Fruit fly (Drosophila melanogaster) whole organism, embryonic: Measurements from ENCODE around the gene CG18508.
A peak's percentile ranks its signal among the peaks of the same experiment; 100 is the strongest.

ENCODE experiments used
- Ada2b ChIP-seq: fragments of 200-800 bp; sonication (Bioruptor generic); IDR thresholded peaks from 2 replicates; pipeline ENCODE4 v1.3.6; 2022; ENCODE audit warnings: missing biosample characterization, missing genetic modification characterization
- CG11504 ChIP-seq: fragments of 200-800 bp; sonication (Bioruptor generic); optimal IDR thresholded peaks from 3 replicates; lab custom pipeline; 2019; ENCODE audit warnings: missing biosample characterization, mild to moderate bottlenecking, missing genetic modification characterization, moderate library complexity
- CG12071 ChIP-seq: fragments of 200-800 bp; sonication (Bioruptor generic); optimal IDR thresholded peaks from 3 replicates; lab custom pipeline; 2018; ENCODE audit warnings: missing biosample characterization, mild to moderate bottlenecking, missing genetic modification characterization
- CG12391 ChIP-seq: fragments of 200-800 bp; sonication (Bioruptor generic); optimal IDR thresholded peaks from 3 replicates; lab custom pipeline; 2018; ENCODE audit warnings: missing biosample characterization, mild to moderate bottlenecking, missing genetic modification characterization, moderate library complexity
- CG13123 ChIP-seq: fragments of 200-800 bp; sonication (Bioruptor generic); optimal IDR thresholded peaks from 2 replicates; lab custom pipeline; 2016; ENCODE audit warnings: missing biosample characterization, missing genetic modification characterization
- CG15269 ChIP-seq: fragments of 200-800 bp; sonication (Bioruptor generic); optimal IDR thresholded peaks from 2 replicates; lab custom pipeline; 2018; ENCODE audit warnings: missing biosample characterization, mild to moderate bottlenecking, missing genetic modification characterization, moderate library complexity
- CG15514 ChIP-seq: fragments of 200-800 bp; sonication (Bioruptor generic); optimal IDR thresholded peaks from 3 replicates; lab custom pipeline; 2017; ENCODE audit warnings: missing biosample characterization, missing genetic modification characterization, mild to moderate bottlenecking, moderate library complexity, missing genetic modification reagents
- CG18262 ChIP-seq: fragments of 200-800 bp; optimal IDR thresholded peaks from 3 replicates; lab custom pipeline; 2019; ENCODE audit warnings: missing biosample characterization, mild to moderate bottlenecking, missing genetic modification characterization, moderate library complexity
- CG2678 ChIP-seq: fragments of 200-800 bp; sonication (Bioruptor generic); optimal IDR thresholded peaks from 3 replicates; lab custom pipeline; 2019; ENCODE audit warnings: missing biosample characterization, mild to moderate bottlenecking, missing genetic modification characterization, moderate library complexity
- CG3726 ChIP-seq: fragments of 200-800 bp; sonication (Bioruptor generic); IDR thresholded peaks from 3 replicates; pipeline ENCODE4, ENCODE4 v1.3.6; 2022; ENCODE audit warnings: missing biosample characterization, missing genetic modification characterization
- CG3847 ChIP-seq: fragments of 200-800 bp; sonication (Bioruptor generic); IDR thresholded peaks from 2 replicates; pipeline ENCODE4 v1.3.6; 2022; ENCODE audit warnings: missing biosample characterization, missing genetic modification characterization
- CG4730 ChIP-seq: fragments of 200-800 bp; sonication (Bioruptor generic); IDR thresholded peaks from 2 replicates; pipeline ENCODE4 v1.3.6; 2022; ENCODE audit warnings: missing biosample characterization, missing genetic modification characterization
- CG6689 ChIP-seq: fragments of 200-800 bp; sonication (Bioruptor generic); IDR thresholded peaks from 2 replicates; pipeline ENCODE4 v1.3.6; 2022; ENCODE audit warnings: missing biosample characterization, missing genetic modification characterization
- CG7357 ChIP-seq: fragments of 200-800 bp; sonication (Bioruptor generic); IDR thresholded peaks from 3 replicates; pipeline ENCODE4 v1.3.6; 2022; ENCODE audit warnings: missing biosample characterization, missing genetic modification characterization
- CG8290 ChIP-seq, 3 experiments: fragments of 200-800 bp; sonication (Bioruptor generic); optimal IDR thresholded peaks; 2 replicates each; lab custom pipeline; 2016 to 2019; ENCODE audit warnings: missing biosample characterization in 3 of 3, missing genetic modification characterization in 3 of 3, mild to moderate bottlenecking in 2 of 3, moderate library complexity in 1 of 3
- CG9215 ChIP-seq: fragments of 200-800 bp; sonication (Bioruptor generic); IDR thresholded peaks from 2 replicates; pipeline ENCODE4 v1.3.6; 2022; ENCODE audit warnings: missing biosample characterization, missing genetic modification characterization
- CG9609 ChIP-seq: fragments of 200-800 bp; sonication (Bioruptor generic); optimal IDR thresholded peaks from 3 replicates; lab custom pipeline; 2016; ENCODE audit warnings: missing biosample characterization, missing genetic modification characterization
- D19B ChIP-seq: fragments of 200-800 bp; sonication (Bioruptor generic); optimal IDR thresholded peaks from 2 replicates; lab custom pipeline; 2017; ENCODE audit warnings: missing biosample characterization, mild to moderate bottlenecking, missing genetic modification characterization
- Dref ChIP-seq: fragments of 200-800 bp; sonication (Bioruptor generic); IDR thresholded peaks from 2 replicates; pipeline ENCODE4 v1.3.6; 2022; ENCODE audit warnings: missing biosample characterization, missing genetic modification characterization
- Gug ChIP-seq: fragments of 200-800 bp; sonication (Bioruptor generic); IDR thresholded peaks from 4 replicates; pipeline ENCODE4 v1.3.6; 2022; ENCODE audit warnings: missing biosample characterization, missing genetic modification characterization
- Hsf ChIP-seq: fragments of 200-800 bp; sonication (Bioruptor generic); optimal IDR thresholded peaks from 3 replicates; lab custom pipeline; 2016; ENCODE audit warnings: missing biosample characterization, missing genetic modification characterization
- Myb ChIP-seq: fragments of 200-800 bp; sonication (Bioruptor generic); optimal IDR thresholded peaks from 2 replicates; lab custom pipeline; 2016; ENCODE audit warnings: missing biosample characterization, missing genetic modification characterization
- PHDP ChIP-seq: fragments of 200-800 bp; sonication (Bioruptor generic); optimal IDR thresholded peaks from 3 replicates; lab custom pipeline; 2018; ENCODE audit warnings: missing biosample characterization, mild to moderate bottlenecking, missing genetic modification characterization, moderate library complexity
- Sry-β ChIP-seq: fragments of 200-800 bp; sonication (Bioruptor generic); optimal IDR thresholded peaks from 2 replicates; lab custom pipeline; 2018; ENCODE audit warnings: missing biosample characterization, mild to moderate bottlenecking, missing genetic modification characterization, moderate library complexity
- Trl ChIP-seq, 3 experiments: fragments of >200 bp in 2 of 3; fragments of 200-800 bp in 1 of 3; sonication (Bioruptor generic) in 1 of 3; optimal IDR thresholded peaks; 2 replicates in 1 of 3; 3 replicates in 2 of 3; lab custom pipeline; 2016 to 2017; ENCODE audit warnings: missing biosample characterization in 1 of 3, missing genetic modification characterization in 1 of 3
- YL-1 ChIP-seq: fragments of 200-800 bp; sonication (Bioruptor generic); optimal IDR thresholded peaks from 3 replicates; lab custom pipeline; 2017; ENCODE audit warnings: missing biosample characterization, mild to moderate bottlenecking, missing genetic modification characterization
- abd-A ChIP-seq: fragments of 200-800 bp; sonication (Bioruptor generic); optimal IDR thresholded peaks from 3 replicates; lab custom pipeline; 2019; ENCODE audit warnings: missing biosample characterization, mild to moderate bottlenecking, missing genetic modification characterization, moderate library complexity
- al ChIP-seq: fragments of 200-800 bp; sonication (Bioruptor generic); IDR thresholded peaks from 2 replicates; pipeline ENCODE4 v1.3.6; 2022; ENCODE audit warnings: missing biosample characterization, missing genetic modification characterization
- chinmo ChIP-seq: fragments of 200-800 bp; sonication (Bioruptor generic); IDR thresholded peaks from 4 replicates; pipeline ENCODE4 v1.3.6; 2022; ENCODE audit warnings: missing biosample characterization, missing genetic modification characterization; ENCODE audit not compliant: partially characterized antibody
- crol ChIP-seq: fragments of 200-800 bp; sonication (Bioruptor generic); IDR thresholded peaks from 2 replicates; pipeline ENCODE4 v1.3.6; 2022; ENCODE audit warnings: missing biosample characterization, missing genetic modification characterization
- dpn ChIP-seq, 2 experiments: fragments of 200-800 bp; sonication (Bioruptor generic); optimal IDR thresholded peaks; 3 replicates each; lab custom pipeline; 2016; ENCODE audit warnings: missing biosample characterization in 2 of 2, missing genetic modification characterization in 2 of 2
- eve ChIP-seq, 2 experiments: fragments of >200 bp; optimal IDR thresholded peaks; 2 replicates each; lab custom pipeline; 2017; ENCODE audit warnings: missing biosample characterization in 2 of 2, missing genetic modification characterization in 2 of 2
- gce ChIP-seq: fragments of 200-800 bp; sonication (Bioruptor generic); IDR thresholded peaks from 3 replicates; pipeline ENCODE4 v1.3.6; 2022; ENCODE audit warnings: missing biosample characterization, missing genetic modification characterization
- ind ChIP-seq: fragments of 200-800 bp; sonication (Bioruptor generic); optimal IDR thresholded peaks from 3 replicates; lab custom pipeline; 2016; ENCODE audit warnings: missing biosample characterization, missing genetic modification characterization
- klu ChIP-seq: fragments of 200-800 bp; sonication (Bioruptor generic); IDR thresholded peaks from 2 replicates; pipeline ENCODE4 v1.3.6; 2022; ENCODE audit warnings: missing biosample characterization, missing genetic modification characterization
- lilli ChIP-seq: fragments of 200-800 bp; sonication (Bioruptor generic); optimal IDR thresholded peaks from 3 replicates; lab custom pipeline; 2016; ENCODE audit warnings: missing biosample characterization, missing genetic modification characterization
- mam ChIP-seq: fragments of 200-800 bp; sonication (Bioruptor generic); optimal IDR thresholded peaks from 3 replicates; lab custom pipeline; 2016; ENCODE audit warnings: missing biosample characterization, missing genetic modification characterization
- nerfin-1 ChIP-seq: fragments of 200-800 bp; sonication (Bioruptor generic); optimal IDR thresholded peaks from 3 replicates; lab custom pipeline; 2019; ENCODE audit warnings: missing biosample characterization, mild to moderate bottlenecking, missing genetic modification characterization, moderate library complexity
- peb ChIP-seq: fragments of 200-800 bp; sonication (Bioruptor generic); IDR thresholded peaks from 2 replicates; pipeline ENCODE4 v1.3.6; 2022; ENCODE audit warnings: missing biosample characterization, missing genetic modification characterization
- prd ChIP-seq, 3 experiments: fragments of >200 bp in 2 of 3; fragments of 200-800 bp in 1 of 3; sonication (Bioruptor generic) in 1 of 3; optimal IDR thresholded peaks in 2 of 3; IDR thresholded peaks in 1 of 3; 2 replicates in 2 of 3; 3 replicates in 1 of 3; pipeline versions ENCODE4 v1.3.6 to Lab custom; 2017 to 2022; ENCODE audit warnings: missing biosample characterization in 1 of 3, missing genetic modification characterization in 1 of 3
- rib ChIP-seq: fragments of 200-800 bp; sonication (Bioruptor generic); IDR thresholded peaks from 2 replicates; pipeline ENCODE4 v1.3.6; 2022; ENCODE audit warnings: missing biosample characterization, missing genetic modification characterization
- row ChIP-seq: fragments of 200-800 bp; sonication (Bioruptor generic); IDR thresholded peaks from 3 replicates; pipeline ENCODE4 v1.3.6; 2022; ENCODE audit warnings: missing biosample characterization, missing genetic modification characterization
- sc ChIP-seq, 3 experiments: fragments of >200 bp in 2 of 3; fragments of 200-800 bp in 1 of 3; sonication (Bioruptor generic) in 1 of 3; optimal IDR thresholded peaks; 2 replicates in 2 of 3; 3 replicates in 1 of 3; lab custom pipeline; 2017; ENCODE audit warnings: mild to moderate bottlenecking in 1 of 3, missing biosample characterization in 1 of 3, missing genetic modification characterization in 1 of 3, missing genetic modification reagents in 1 of 3
- seq ChIP-seq: fragments of 200-800 bp; sonication (Bioruptor generic); IDR thresholded peaks from 2 replicates; pipeline ENCODE4 v1.3.6; 2022; ENCODE audit warnings: missing biosample characterization, missing genetic modification characterization
- sim ChIP-seq: fragments of 200-800 bp; sonication (Bioruptor generic); IDR thresholded peaks from 2 replicates; pipeline ENCODE4 v1.3.6; 2022; ENCODE audit warnings: missing biosample characterization, missing genetic modification characterization
- so ChIP-seq: fragments of 200-800 bp; sonication (Bioruptor generic); IDR thresholded peaks from 3 replicates; pipeline ENCODE4 v1.3.6; 2022; ENCODE audit warnings: missing biosample characterization, missing genetic modification characterization
- sug ChIP-seq: fragments of 200-800 bp; optimal IDR thresholded peaks from 2 replicates; lab custom pipeline; 2019; ENCODE audit warnings: missing biosample characterization, mild to moderate bottlenecking, missing genetic modification characterization, moderate library complexity
- wdn ChIP-seq: fragments of 200-800 bp; sonication (Bioruptor generic); IDR thresholded peaks from 2 replicates; pipeline ENCODE4 v1.3.6; 2022; ENCODE audit warnings: missing biosample characterization, missing genetic modification characterization

CG18508 gene

dm6 chrX:3157048-3157703 lies 15.8 kb downstream of the CG18508 start (continued):
- TF ChIP-seq lilli (GFP tag; lab: Kevin White, UChicago) (peak; percentile 24), klu (GFP tag; lab: Robert Waterston, UW) (0 out of 2 replicates have a peak, but pooled peaks have one; percentile 14), Sry-β (no peak), Gug (peak; percentile 17; the same call in 2 of the 4 replicates), CG12391 (tag; lab: Kevin White, UChicago) (peak; percentile 27), prd (optimal IDR thresholded peaks at IDR 0.05; lab: Kevin White, UChicago) (no peak), prd (GFP tag; IDR thresholded peaks at IDR 0.05; lab: Robert Waterston, UW) (peak; percentile 26; the same call in 1 of the 3 replicates), so (GFP tag; lab: Robert Waterston, UW) (no peak), Trl (optimal IDR thresholded peaks at IDR 0.05; lab: Kevin White, UChicago) (no peak), Trl (GFP tag; optimal IDR thresholded peaks at IDR 0.05; lab: Kevin White, UChicago) (peak; percentile 13), CG15269 (tag; lab: Kevin White, UChicago) (peak; percentile 54), PHDP (tag; lab: Kevin White, UChicago) (peak; percentile 35), CG7357 (GFP tag; lab: Robert Waterston, UW) (peak; percentile 34; the same call in 1 of the 3 replicates), Ada2b (GFP tag; lab: Robert Waterston, UW) (no peak), nerfin-1 (tag; lab: Kevin White, UChicago) (no peak), CG15514 (peak; percentile 5), abd-A (peak; percentile 86), sug (tag; lab: Kevin White, UChicago) (no peak), CG9215 (GFP tag; lab: Robert Waterston, UW) (0 out of 2 replicates have a peak, but pooled peaks have one; percentile 19), CG11504 (tag; lab: Kevin White, UChicago) (peak; percentile 46), CG2678 (tag; lab: Kevin White, UChicago) (peak; percentile 56), sc (optimal IDR thresholded peaks at IDR 0.05; lab: Kevin White, UChicago) (no peak), sc (GFP tag; optimal IDR thresholded peaks at IDR 0.05; lab: Kevin White, UChicago) (no peak), chinmo (GFP tag; lab: Robert Waterston, UW) (0 out of 4 replicates have a peak, but pooled peaks have one; percentile 22), row (peak; percentile 52), rib (GFP tag; lab: Robert Waterston, UW) (peak; percentile 51), Myb (GFP tag; lab: Kevin White, UChicago) (peak; percentile 25), CG8290 (GFP tag; optimal IDR thresholded peaks at IDR 0.05; lab: Kevin White, UChicago) (no peak), CG8290 (tag; optimal IDR thresholded peaks at IDR 0.05; lab: Kevin White, UChicago) (peak in 1 of 2 experiments; percentile 66), CG4730 (no peak), YL-1 (no peak), dpn (GFP tag; optimal IDR thresholded peaks at IDR 0.05; lab: Kevin White, UChicago) (peak in 1 of 2 experiments; percentile 37), eve (GFP tag; optimal IDR thresholded peaks at IDR 0.05; lab: Kevin White, UChicago) (no peak), CG12071 (peak; percentile 9), Hsf (GFP tag; lab: Kevin White, UChicago) (peak; percentile 8), CG6689 (no peak; the same call in 1 of the 2 replicates), mam (GFP tag; lab: Kevin White, UChicago) (peak; percentile 10), seq (0 out of 2 replicates have a peak, but pooled peaks have one; percentile 42), crol (GFP tag; lab: Robert Waterston, UW) (0 out of 2 replicates have a peak, but pooled peaks have one; percentile 33), sim (no peak), CG3726 (GFP tag; lab: Robert Waterston, UW) (no peak), CG3847 (peak; percentile 41; the same call in 1 of the 2 replicates), CG9609 (GFP tag; lab: Kevin White, UChicago) (no peak), al (peak; percentile 70), Dref (GFP tag; lab: Robert Waterston, UW) (no peak), peb (GFP tag; lab: Robert Waterston, UW) (no peak), D19B (GFP tag; lab: Kevin White, UChicago) (peak; percentile 16), ind (GFP tag; lab: Kevin White, UChicago) (peak; percentile 26), gce (GFP tag; lab: Robert Waterston, UW) (no peak), CG13123 (GFP tag; lab: Kevin White, UChicago) (peak; percentile 11), CG18262 (tag; lab: Kevin White, UChicago) (no peak), wdn (no peak)
